Worm (Caenorhabditis elegans): ENCODE measurements around the gene phf-14.
"Not testable (repeated sequence)": the region's sequence is repeated elsewhere in the genome, so short reads cannot be mapped to it uniquely, and the experiment has no call there.

phf-14 gene

DNA sequence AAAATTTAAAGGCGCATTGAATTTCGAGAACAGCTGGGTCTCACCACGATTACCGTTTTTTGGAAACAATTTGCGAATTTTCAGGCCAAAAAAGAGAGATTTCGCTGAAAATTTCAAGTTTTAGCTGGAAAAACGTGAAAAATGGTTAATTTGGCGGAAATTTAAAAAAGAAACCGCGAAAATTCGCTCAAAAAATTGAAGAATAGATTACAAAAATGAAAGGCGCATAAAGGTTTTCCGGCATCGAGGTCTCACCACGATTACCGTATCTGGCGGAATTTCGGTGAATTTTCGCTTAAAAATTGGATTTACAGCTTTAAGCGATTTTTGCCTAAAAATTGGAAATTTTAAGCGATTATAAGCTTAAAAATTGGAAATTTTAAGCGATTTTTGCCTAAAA, 11.7 kb upstream of the phf-14 start:
- no peak for TF ChIP-seq crh-2 (tag; optimal IDR thresholded peaks at IDR 0.05)
- TF ChIP-seq mab-5 (tag; optimal IDR thresholded peaks at IDR 0.05): no peak
- no peak for TF ChIP-seq zag-1 (tag; optimal IDR thresholded peaks at IDR 0.05)
- TF ChIP-seq dmd-4 (tag; optimal IDR thresholded peaks at IDR 0.05): no peak
- TF ChIP-seq unc-62 (GFP tag; optimal IDR thresholded peaks at IDR 0.05): no peak
- no peak for TF ChIP-seq ceh-16 (tag; optimal IDR thresholded peaks at IDR 0.05)
- TF ChIP-seq unc-55 (GFP tag; optimal IDR thresholded peaks at IDR 0.05): no peak
- TF ChIP-seq sem-4 (tag; optimal IDR thresholded peaks at IDR 0.05): no peak
- TF ChIP-seq nhr-129 (tag; optimal IDR thresholded peaks at IDR 0.05): no peak
- no peak for TF ChIP-seq sma-9 (GFP tag; optimal IDR thresholded peaks at IDR 0.05)
- no peak for TF ChIP-seq sma-9 (tag; optimal IDR thresholded peaks at IDR 0.05)
- no peak for TF ChIP-seq elt-3 (tag; optimal IDR thresholded peaks at IDR 0.05)
- no peak for TF ChIP-seq blmp-1 (tag; optimal IDR thresholded peaks at IDR 0.05; ENCODE audit: insufficient read depth)
- no peak for TF ChIP-seq nhr-23 (tag; optimal IDR thresholded peaks at IDR 0.05)
- no peak for TF ChIP-seq ama-1 (optimal IDR thresholded peaks at IDR 0.05)
- TF ChIP-seq alr-1 (tag; optimal IDR thresholded peaks at IDR 0.05): no peak
- TF ChIP-seq snpc-4 (tag; optimal IDR thresholded peaks at IDR 0.05): no peak
- no peak for TF ChIP-seq skn-1 (tag; optimal IDR thresholded peaks at IDR 0.05)
- no peak for TF ChIP-seq nhr-21 (tag; optimal IDR thresholded peaks at IDR 0.05)
- TF ChIP-seq ztf-11 (tag; optimal IDR thresholded peaks at IDR 0.05): no peak

ce11 chrV:17865309-17865708, 5.9 kb upstream of the phf-14 start, which contains the start of gene Y59A8A.8:
Gene Y59A8A.8, plus strand, starts transcription at chrV:17865609.
- not testable (repeated sequence) for TF ChIP-seq dmd-4 (tag; optimal IDR thresholded peaks at IDR 0.05); unc-39 (tag; optimal IDR thresholded peaks at IDR 0.05); Y55F3AM.14 (GFP tag; optimal IDR thresholded peaks at IDR 0.05)

DNA sequence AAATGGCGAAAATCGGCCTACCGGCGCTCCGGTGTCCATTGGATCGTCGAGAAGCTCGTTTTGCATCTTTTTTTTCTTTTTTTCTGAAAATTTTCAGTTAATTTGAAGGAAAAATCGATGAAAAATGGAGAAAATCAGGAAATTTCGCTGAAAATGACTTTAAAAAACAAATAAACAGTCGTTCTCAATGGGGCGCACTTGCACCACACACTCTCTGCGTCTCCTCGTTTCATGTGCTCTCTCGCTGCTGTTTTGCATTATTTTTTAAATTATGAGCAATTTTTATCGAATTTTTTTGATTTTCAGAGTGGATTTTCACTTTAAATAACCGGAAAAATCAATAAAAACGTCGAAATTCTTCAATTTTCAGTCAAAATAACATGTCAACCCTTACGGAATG, 624 bp upstream of the phf-14 start, which contains the start of gene csn-1:
TSS of gene csn-1 (minus strand) at position 83 of the 400 bp plus-strand sequence.
- TF ChIP-seq ZK546.5 (tag; optimal IDR thresholded peaks at IDR 0.05) (no peak), nhr-25 (tag; optimal IDR thresholded peaks at IDR 0.05) (no peak), lin-13 (GFP tag; optimal IDR thresholded peaks at IDR 0.05) (peak; percentile 4), aly-2 (tag; optimal IDR thresholded peaks at IDR 0.05) (no peak), unc-39 (tag; optimal IDR thresholded peaks at IDR 0.05) (no peak), alr-1 (tag; optimal IDR thresholded peaks at IDR 0.05) (no peak), unc-55 (GFP tag; optimal IDR thresholded peaks at IDR 0.05) (peak; percentile 31)

DNA sequence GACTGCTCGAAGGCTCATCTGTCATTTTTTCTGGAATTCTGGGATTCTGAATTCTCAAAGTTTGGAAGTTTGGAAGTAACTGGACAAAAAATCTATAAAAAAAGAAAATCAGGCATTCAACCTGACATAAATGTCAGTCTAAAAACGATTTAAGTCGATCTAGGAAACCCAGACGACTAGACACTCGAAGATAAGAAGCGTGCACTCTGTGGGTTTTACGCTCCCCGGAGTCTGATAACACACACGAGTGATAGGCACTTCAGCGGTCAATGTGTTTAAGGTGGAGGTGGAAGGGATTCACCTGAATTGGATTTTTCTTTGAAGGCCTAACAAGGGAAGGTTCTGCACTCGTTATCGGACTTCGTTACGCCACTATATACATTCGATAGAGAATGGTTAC, 17.7 kb downstream of the phf-14 start, which contains the start of gene C06H5.6:
TSS of gene C06H5.6 (minus strand) at position 46 of the 400 bp plus-strand sequence.
- TF ChIP-seq fos-1 (tag; optimal IDR thresholded peaks at IDR 0.05) (peak; percentile 35), elt-3 (tag; optimal IDR thresholded peaks at IDR 0.05) (no peak)

DNA sequence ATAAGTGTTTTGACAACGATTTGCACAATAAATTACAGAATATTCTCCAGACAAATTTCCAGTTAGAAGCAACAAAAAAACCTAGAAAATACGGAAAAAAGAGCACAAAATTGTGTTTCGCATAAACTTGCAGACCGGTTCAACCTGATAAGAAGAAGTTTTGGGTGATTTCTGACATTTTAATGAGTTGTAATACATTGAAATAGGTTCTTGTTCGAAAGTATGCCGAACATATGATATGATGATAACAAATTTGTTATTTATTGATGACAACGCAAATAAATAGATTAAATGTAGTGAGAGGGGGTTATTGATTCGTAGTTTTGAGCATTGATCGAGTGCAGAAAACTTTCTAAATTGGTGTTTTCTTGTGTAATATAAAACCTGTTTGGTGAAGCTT, 20.1 kb downstream of the phf-14 start:
- no peak for TF ChIP-seq mdl-1 (tag; optimal IDR thresholded peaks at IDR 0.05)
- TF ChIP-seq fos-1 (tag; optimal IDR thresholded peaks at IDR 0.05): peak; percentile 32
- no peak for TF ChIP-seq nhr-12 (tag; optimal IDR thresholded peaks at IDR 0.05)
- no peak for TF ChIP-seq lsy-2 (tag; optimal IDR thresholded peaks at IDR 0.05)
- no peak for TF ChIP-seq ceh-16 (tag; optimal IDR thresholded peaks at IDR 0.05)

DNA sequence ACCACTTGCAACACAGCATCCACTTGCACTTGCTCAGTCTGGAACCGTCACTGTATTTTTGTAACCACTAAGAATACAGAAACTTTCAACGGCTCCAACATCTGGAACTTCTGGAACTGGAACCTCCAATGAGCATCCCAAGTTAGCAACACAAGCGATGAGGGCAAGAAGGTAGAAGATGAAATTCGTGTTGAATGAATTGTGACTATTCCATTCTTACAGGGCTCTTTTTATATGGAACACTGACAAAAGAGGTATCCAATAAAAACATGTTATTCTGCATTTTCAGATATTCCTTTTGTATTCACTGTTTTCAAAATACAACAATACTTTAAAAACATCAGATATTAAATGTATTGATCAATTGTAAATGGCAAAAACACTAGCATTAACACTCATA, 22.8 kb downstream of the phf-14 start, which contains the start of gene C06H5.11:
TSS of gene C06H5.11 (minus strand) at position 101 of the 400 bp plus-strand sequence.
- not testable (repeated sequence) for TF ChIP-seq nhr-23 (tag; optimal IDR thresholded peaks at IDR 0.05); peb-1 (tag; optimal IDR thresholded peaks at IDR 0.05); blmp-1 (tag; optimal IDR thresholded peaks at IDR 0.05; ENCODE audit: insufficient read depth)

- not testable (repeated sequence) for TF ChIP-seq ceh-16, mbf-1, nhr-10 (tag; optimal IDR thresholded peaks at IDR 0.05)
Measured at ce11 chrV:17894485-17894884, 23.3 kb downstream of the phf-14 start, which contains the start of gene C06H5.12. Gene C06H5.12, plus strand, starts transcription at chrV:17894785.

Measured in whole organism, L2 larva.